Worm (Caenorhabditis elegans) whole organism, L1 larva: ENCODE data around the gene F20G2.6.

Experiments used
- alr-1 ChIP-seq: fragments of 200-800 bp; sonication (Bioruptor generic); optimal IDR thresholded peaks from 2 replicates; lab custom pipeline; 2018; ENCODE audit warnings: borderline replicate concordance, mild to moderate bottlenecking, missing genetic modification characterization, missing compliant biosample characterization
- blmp-1 ChIP-seq: fragments of 150-350 bp; optimal IDR thresholded peaks from 2 replicates; lab custom pipeline; 2014; ENCODE audit warnings: missing biosample characterization, missing genetic modification characterization
- dpl-1 ChIP-seq, 3 experiments: fragments of 150-350 bp in 2 of 3; sonication (generic microtip) in 1 of 3; optimal IDR thresholded peaks; 2 replicates each; lab custom pipeline; 2014 to 2017; ENCODE audit warnings: missing biosample characterization in 3 of 3, missing genetic modification characterization in 3 of 3, missing genetic modification reagents in 3 of 3
- egl-13 ChIP-seq: sonication (generic microtip); optimal IDR thresholded peaks from 2 replicates; lab custom pipeline; 2016; ENCODE audit warnings: missing genotype, missing genetic modification reagents, missing genetic modification characterization, missing compliant biosample characterization
- isw-1 ChIP-seq: fragments of 200-800 bp; sonication (Bioruptor generic); IDR thresholded peaks from 2 replicates; pipeline ENCODE4 v1.3.6; 2022; ENCODE audit warnings: missing genetic modification characterization, missing compliant biosample characterization
- jun-1 ChIP-seq: fragments of 150-350 bp; optimal IDR thresholded peaks from 2 replicates; lab custom pipeline; 2014; ENCODE audit warnings: missing biosample characterization, missing genetic modification reagents, missing genetic modification characterization
- lir-3 ChIP-seq: sonication (generic microtip); optimal IDR thresholded peaks from 2 replicates; lab custom pipeline; 2016; ENCODE audit warnings: mild to moderate bottlenecking, missing genetic modification characterization, moderate library complexity, missing compliant biosample characterization; ENCODE audit not compliant: poor library complexity
- nhr-90 ChIP-seq: sonication (generic microtip); optimal IDR thresholded peaks from 2 replicates; lab custom pipeline; 2016; ENCODE audit warnings: mild to moderate bottlenecking, missing genetic modification characterization, missing compliant biosample characterization; ENCODE audit not compliant: poor library complexity
- pax-3 ChIP-seq: fragments of 200-800 bp; sonication (Bioruptor generic); optimal IDR thresholded peaks from 2 replicates; lab custom pipeline; 2018; ENCODE audit warnings: mild to moderate bottlenecking, missing genetic modification characterization, moderate library complexity, missing compliant biosample characterization
- snpc-4 ChIP-seq: fragments of 150-350 bp; optimal IDR thresholded peaks from 2 replicates; lab custom pipeline; 2014; ENCODE audit warnings: missing biosample characterization, missing genetic modification characterization
- vab-15 ChIP-seq: sonication (generic microtip); optimal IDR thresholded peaks from 2 replicates; lab custom pipeline; 2017; ENCODE audit warnings: missing genotype, mild to moderate bottlenecking, missing genetic modification characterization, missing compliant biosample characterization
- zag-1 ChIP-seq: fragments of 150-350 bp; optimal IDR thresholded peaks from 2 replicates; lab custom pipeline; 2014; ENCODE audit warnings: missing biosample characterization, missing genetic modification characterization
- ztf-4 ChIP-seq: fragments of 150-350 bp; optimal IDR thresholded peaks from 2 replicates; lab custom pipeline; 2014; ENCODE audit warnings: missing biosample characterization, missing genetic modification characterization

DNA sequence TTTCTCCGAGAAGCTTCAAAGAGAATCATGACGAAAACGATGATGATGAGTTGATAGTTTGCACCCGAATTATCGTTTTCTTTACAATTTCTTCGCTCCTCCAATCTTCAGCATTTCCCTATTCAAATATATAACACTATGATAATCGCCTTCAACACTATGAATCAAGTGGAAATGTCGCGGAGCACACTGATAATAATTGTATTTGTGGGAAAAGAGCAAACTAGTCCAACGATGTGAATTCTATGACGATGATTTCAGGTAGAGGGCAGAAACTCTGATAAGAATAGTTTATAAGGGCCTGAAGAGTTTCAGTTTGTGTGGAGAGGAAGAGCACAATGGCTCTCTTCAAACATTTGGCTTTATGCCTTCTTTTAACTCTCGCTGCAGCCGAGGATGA lies 46.3 kb upstream of the F20G2.6 start, which contains the start of gene T01D3.6:
- TF ChIP-seq vab-15 (tag; lab: Kevin White, UChicago): no peak
- no peak for TF ChIP-seq zag-1 (tag; lab: Kevin White, UChicago)
- no peak for TF ChIP-seq blmp-1 (tag; lab: Kevin White, UChicago)
- peak; percentile 29 for TF ChIP-seq pax-3 (tag; lab: Kevin White, UChicago)
- TF ChIP-seq alr-1: no peak
- no peak for TF ChIP-seq ztf-4 (tag; lab: Kevin White, UChicago)
- TF ChIP-seq lir-3: no peak
- no peak for TF ChIP-seq egl-13 (tag; lab: Kevin White, UChicago)
- TF ChIP-seq nhr-90 (tag; lab: Kevin White, UChicago): no peak
- no peak for TF ChIP-seq isw-1
- TF ChIP-seq snpc-4 (tag; lab: Kevin White, UChicago): no peak
- no peak for TF ChIP-seq dpl-1 (GFP tag; optimal IDR thresholded peaks at IDR 0.05; lab: Kevin White, UChicago)
- TF ChIP-seq jun-1 (tag; lab: Kevin White, UChicago): no peak
